Worm (Caenorhabditis elegans): ENCODE data around the gene sra-12.

DNA sequence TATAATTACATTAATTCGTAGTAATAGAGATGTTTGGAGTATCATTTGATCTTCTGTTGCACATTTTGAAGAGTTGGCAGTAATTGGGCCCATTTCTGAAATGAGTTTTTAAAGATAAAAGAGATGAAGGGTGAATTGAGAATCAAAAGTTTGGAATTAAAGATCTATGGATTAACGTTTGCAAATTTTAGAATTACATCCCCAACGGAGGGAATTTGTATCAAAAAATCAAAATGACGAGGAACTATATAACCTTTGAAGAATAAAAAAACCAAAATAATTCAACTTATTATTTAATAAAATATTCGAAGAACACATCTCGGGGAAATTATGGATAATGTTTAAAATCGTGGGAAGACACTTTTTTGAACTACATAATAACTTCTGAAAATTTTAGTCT is 9.3 kb downstream of the sra-12 start, which contains the start of gene sra-10:
- TF ChIP-seq pes-1 (GFP tag; IDR thresholded peaks at IDR 0.05) = no peak
- no peak for TF ChIP-seq tra-4 (tag; optimal IDR thresholded peaks at IDR 0.05)
- no peak for TF ChIP-seq hmbx-1 (tag; optimal IDR thresholded peaks at IDR 0.05)
- no peak for TF ChIP-seq hmg-4 (GFP tag; optimal IDR thresholded peaks at IDR 0.05)
- TF ChIP-seq tbx-11 (GFP tag; IDR thresholded peaks at IDR 0.05) = no peak
